Worm (Caenorhabditis elegans) whole organism, young adult: ENCODE measurements around the gene Y40C7B.4.
A peak's percentile ranks its signal among the peaks of the same experiment; 100 is the strongest.

ENCODE experiments used
- nhr-179 ChIP-seq: sonication (generic microtip); optimal IDR thresholded peaks from 2 replicates; lab custom pipeline; 2016; ENCODE audit warnings: mild to moderate bottlenecking, missing genetic modification characterization, missing compliant biosample characterization
- nhr-80 ChIP-seq: sonication (generic microtip); optimal IDR thresholded peaks from 2 replicates; lab custom pipeline; 2016; ENCODE audit warnings: missing genetic modification characterization, missing compliant biosample characterization

- TF ChIP-seq nhr-80 (tag; lab: Kevin White, UChicago) (peak; percentile 25), nhr-179 (tag; lab: Kevin White, UChicago) (no peak)
Measured at ce11 chrX:17217050-17217813, 39.4 kb downstream of the Y40C7B.4 start, which contains the start of gene acdh-7.
